Worm (Caenorhabditis elegans) whole organism, mixed stage, embryonic: ENCODE results near the gene mtr-4.

Experiments
- M03D4.4 ChIP-seq: sonication (generic microtip); optimal IDR thresholded peaks from 2 replicates; lab custom pipeline; 2017; ENCODE audit warnings: mild to moderate bottlenecking, missing genetic modification characterization, missing compliant biosample characterization
- bed-3 ChIP-seq: fragments of 200-800 bp; sonication (Bioruptor generic); optimal IDR thresholded peaks from 3 replicates; lab custom pipeline; 2018; ENCODE audit warnings: mild to moderate bottlenecking, missing genetic modification characterization, moderate library complexity, missing compliant biosample characterization
- ceh-39 ChIP-seq: fragments of 150-350 bp; optimal IDR thresholded peaks from 2 replicates; lab custom pipeline; 2014; ENCODE audit warnings: missing biosample characterization, missing genetic modification characterization
- ceh-43 ChIP-seq: fragments of 200-800 bp; sonication (Bioruptor generic); optimal IDR thresholded peaks from 2 replicates; lab custom pipeline; 2018; ENCODE audit warnings: mild to moderate bottlenecking, missing genetic modification characterization, moderate library complexity, missing compliant biosample characterization
- ces-1 ChIP-seq: fragments of 150-350 bp; optimal IDR thresholded peaks from 2 replicates; lab custom pipeline; 2014; ENCODE audit warnings: missing biosample characterization, missing genetic modification reagents, missing genetic modification characterization
- cnd-1 ChIP-seq: fragments of 200-800 bp; sonication (Bioruptor generic); optimal IDR thresholded peaks from 2 replicates; lab custom pipeline; 2018; ENCODE audit warnings: mild to moderate bottlenecking, missing genetic modification characterization, missing compliant biosample characterization
- drap-1 ChIP-seq: fragments of 200-800 bp; sonication (Bioruptor generic); optimal IDR thresholded peaks from 3 replicates; lab custom pipeline; 2018; ENCODE audit warnings: mild to moderate bottlenecking, missing genetic modification characterization, missing compliant biosample characterization
- elt-1 ChIP-seq: sonication (generic microtip); optimal IDR thresholded peaks from 2 replicates; lab custom pipeline; 2017; ENCODE audit warnings: missing genetic modification characterization, mild to moderate bottlenecking, missing compliant biosample characterization, antibody characterized with exemption, moderate library complexity, borderline replicate concordance; ENCODE audit not compliant: insufficient read depth
- elt-3 ChIP-seq: fragments of 150-350 bp; optimal IDR thresholded peaks from 2 replicates; lab custom pipeline; 2014; ENCODE audit warnings: missing biosample characterization, missing genetic modification characterization
- ham-2 ChIP-seq: fragments of 200-800 bp; sonication (Bioruptor generic); optimal IDR thresholded peaks from 2 replicates; lab custom pipeline; 2018; ENCODE audit warnings: mild to moderate bottlenecking, missing genetic modification characterization, missing compliant biosample characterization
- lin-13 ChIP-seq: fragments of 150-350 bp; optimal IDR thresholded peaks from 2 replicates; lab custom pipeline; 2014; ENCODE audit warnings: missing biosample characterization, missing genetic modification characterization
- lin-32 ChIP-seq: fragments of 200-800 bp; sonication (Bioruptor generic); optimal IDR thresholded peaks from 2 replicates; lab custom pipeline; 2018; ENCODE audit warnings: mild to moderate bottlenecking, missing genetic modification characterization, missing compliant biosample characterization
- lsy-2 ChIP-seq: fragments of 150-350 bp; optimal IDR thresholded peaks from 2 replicates; lab custom pipeline; 2014; ENCODE audit warnings: missing biosample characterization, missing genetic modification characterization
- mab-5 ChIP-seq: fragments of 150-350 bp; optimal IDR thresholded peaks from 2 replicates; lab custom pipeline; 2014; ENCODE audit warnings: missing biosample characterization, missing genetic modification characterization
- mep-1 ChIP-seq: fragments of 150-350 bp; optimal IDR thresholded peaks from 2 replicates; lab custom pipeline; 2017; ENCODE audit warnings: missing biosample characterization, missing genetic modification reagents, missing genetic modification characterization, inconsistent platforms
- mls-2 ChIP-seq: sonication (generic microtip); optimal IDR thresholded peaks from 2 replicates; lab custom pipeline; 2016; ENCODE audit warnings: mild to moderate bottlenecking, missing genetic modification characterization, moderate library complexity, missing compliant biosample characterization
- nhr-12 ChIP-seq: fragments of 150-350 bp; optimal IDR thresholded peaks from 2 replicates; lab custom pipeline; 2014; ENCODE audit warnings: missing biosample characterization, missing genetic modification characterization
- nhr-237 ChIP-seq: fragments of 150-350 bp; optimal IDR thresholded peaks from 2 replicates; lab custom pipeline; 2014; ENCODE audit warnings: missing biosample characterization, missing genetic modification characterization
- nhr-28 ChIP-seq: fragments of 150-350 bp; optimal IDR thresholded peaks from 2 replicates; lab custom pipeline; 2014; ENCODE audit warnings: missing biosample characterization, missing genetic modification characterization
- pha-4 ChIP-seq: fragments of 150-350 bp; optimal IDR thresholded peaks from 2 replicates; lab custom pipeline; 2018; ENCODE audit warnings: missing biosample characterization, missing genetic modification reagents, missing genetic modification characterization
- sem-2 ChIP-seq: fragments of 200-800 bp; sonication (Bioruptor generic); optimal IDR thresholded peaks from 2 replicates; lab custom pipeline; 2018; ENCODE audit warnings: mild to moderate bottlenecking, missing genetic modification characterization, missing compliant biosample characterization
- snpc-4 ChIP-seq: fragments of 150-350 bp; optimal IDR thresholded peaks from 2 replicates; lab custom pipeline; 2014; ENCODE audit warnings: missing biosample characterization, missing genetic modification characterization
- sptf-1 ChIP-seq: sonication (generic microtip); optimal IDR thresholded peaks from 2 replicates; lab custom pipeline; 2017; ENCODE audit warnings: mild to moderate bottlenecking, missing genetic modification characterization, moderate library complexity, missing compliant biosample characterization
- tbx-8 ChIP-seq: fragments of 200-800 bp; sonication (Bioruptor generic); optimal IDR thresholded peaks from 2 replicates; lab custom pipeline; 2018; ENCODE audit warnings: mild to moderate bottlenecking, missing genetic modification characterization, moderate library complexity, missing compliant biosample characterization
- unc-120 ChIP-seq: sonication (generic microtip); optimal IDR thresholded peaks from 2 replicates; lab custom pipeline; 2017; ENCODE audit warnings: missing genetic modification characterization, missing compliant biosample characterization; ENCODE audit not compliant: poor library complexity, severe bottlenecking
- unc-39 ChIP-seq: fragments of 150-350 bp; optimal IDR thresholded peaks from 2 replicates; lab custom pipeline; 2014; ENCODE audit warnings: missing biosample characterization, missing genetic modification characterization
- unc-62 ChIP-seq: fragments of 150-350 bp; optimal IDR thresholded peaks from 2 replicates; lab custom pipeline; 2014; ENCODE audit warnings: missing biosample characterization, missing genetic modification reagents, missing genetic modification characterization
- zip-8 ChIP-seq: fragments of 150-350 bp; optimal IDR thresholded peaks from 2 replicates; lab custom pipeline; 2014; ENCODE audit warnings: missing biosample characterization, missing genetic modification characterization
- ztf-11 ChIP-seq: fragments of 150-350 bp; optimal IDR thresholded peaks from 2 replicates; lab custom pipeline; 2014; ENCODE audit warnings: missing biosample characterization, missing genetic modification characterization

The mtr-4 gene

ce11 chrIV:9848075-9848474, 22.6 kb downstream of the mtr-4 start, which contains the start of gene K07F5.7:
Gene K07F5.7 (minus strand): TSS chrIV:9848175.
- TF ChIP-seq sptf-1 (tag; lab: Kevin White, UChicago), result no peak
- no peak for TF ChIP-seq ham-2 (GFP tag; lab: Kevin White, UChicago)
- no peak for TF ChIP-seq unc-39 (tag; lab: Kevin White, UChicago)
- no peak for TF ChIP-seq ztf-11 (tag; lab: Kevin White, UChicago)
- TF ChIP-seq snpc-4 (tag; lab: Kevin White, UChicago), result no peak
- no peak for TF ChIP-seq lsy-2
- no peak for TF ChIP-seq tbx-8 (GFP tag; lab: Kevin White, UChicago)
- no peak for TF ChIP-seq unc-120 (tag; lab: Kevin White, UChicago)
- TF ChIP-seq mep-1 (tag; lab: Kevin White, UChicago), result no peak
- no peak for TF ChIP-seq ceh-39
- TF ChIP-seq mls-2 (tag; lab: Kevin White, UChicago), result no peak
- no peak for TF ChIP-seq pha-4 (tag; lab: Kevin White, UChicago)
- TF ChIP-seq ces-1 (GFP tag; lab: Kevin White, UChicago), result no peak
- TF ChIP-seq lin-13 (tag; lab: Kevin White, UChicago), result no peak
- TF ChIP-seq nhr-12 (tag; lab: Kevin White, UChicago), result no peak

- no peak for TF ChIP-seq lin-32 (GFP tag; lab: Kevin White, UChicago)
- no peak for TF ChIP-seq pha-4 (tag; lab: Kevin White, UChicago)
- TF ChIP-seq lin-13 (tag; lab: Kevin White, UChicago), result no peak
- TF ChIP-seq ceh-43 (GFP tag; lab: Kevin White, UChicago), result no peak
- no peak for TF ChIP-seq M03D4.4 (tag; lab: Kevin White, UChicago)
- TF ChIP-seq elt-3 (tag; lab: Kevin White, UChicago), result no peak
- TF ChIP-seq unc-62, result no peak
- no peak for TF ChIP-seq ceh-39
- TF ChIP-seq unc-39 (tag; lab: Kevin White, UChicago), result no peak
- TF ChIP-seq sptf-1 (tag; lab: Kevin White, UChicago), result no peak
- TF ChIP-seq unc-120 (tag; lab: Kevin White, UChicago), result no peak
- TF ChIP-seq nhr-237, result no peak
- no peak for TF ChIP-seq elt-1 (tag; lab: Kevin White, UChicago)
- TF ChIP-seq drap-1, result no peak
- no peak for TF ChIP-seq mab-5 (tag; lab: Kevin White, UChicago)
- TF ChIP-seq nhr-28 (tag; lab: Kevin White, UChicago), result no peak
Measured at ce11 chrIV:9849624-9850023, 24.1 kb downstream of the mtr-4 start, which contains the start of gene K07F5.8. Gene K07F5.8 (minus strand): TSS chrIV:9849724.

ce11 chrIV:9850931-9851330, 25.4 kb downstream of the mtr-4 start, which contains the start of gene ssp-10:
Gene ssp-10 (minus strand): TSS chrIV:9851031.
- no peak for TF ChIP-seq snpc-4 (tag; lab: Kevin White, UChicago)
- no peak for TF ChIP-seq M03D4.4 (tag; lab: Kevin White, UChicago)
- no peak for TF ChIP-seq mab-5 (tag; lab: Kevin White, UChicago)
- TF ChIP-seq, all 35 proteins: peak for 0

ce11 chrIV:9852250-9852649, 26.8 kb downstream of the mtr-4 start, which contains the start of gene ssq-1:
Gene ssq-1 (plus strand): TSS chrIV:9852550.
- TF ChIP-seq ceh-39 (no peak), cnd-1 (no peak), zip-8 (no peak), sptf-1 (tag; lab: Kevin White, UChicago) (no peak), pha-4 (tag; lab: Kevin White, UChicago) (no peak), unc-62 (no peak), bed-3 (no peak), M03D4.4 (tag; lab: Kevin White, UChicago) (no peak), mep-1 (tag; lab: Kevin White, UChicago) (no peak)

- TF ChIP-seq lin-32 (GFP tag; lab: Kevin White, UChicago) (peak; percentile 62), ham-2 (GFP tag; lab: Kevin White, UChicago) (no peak), mep-1 (tag; lab: Kevin White, UChicago) (no peak), mls-2 (tag; lab: Kevin White, UChicago) (no peak), M03D4.4 (tag; lab: Kevin White, UChicago) (no peak), ceh-39 (no peak), sem-2 (GFP tag; lab: Kevin White, UChicago) (no peak)
Measured at ce11 chrIV:9852818-9853466, 27.4 kb downstream of the mtr-4 start.
